Worm (Caenorhabditis elegans): Measurements from ENCODE around the gene K08F9.1.

DNA sequence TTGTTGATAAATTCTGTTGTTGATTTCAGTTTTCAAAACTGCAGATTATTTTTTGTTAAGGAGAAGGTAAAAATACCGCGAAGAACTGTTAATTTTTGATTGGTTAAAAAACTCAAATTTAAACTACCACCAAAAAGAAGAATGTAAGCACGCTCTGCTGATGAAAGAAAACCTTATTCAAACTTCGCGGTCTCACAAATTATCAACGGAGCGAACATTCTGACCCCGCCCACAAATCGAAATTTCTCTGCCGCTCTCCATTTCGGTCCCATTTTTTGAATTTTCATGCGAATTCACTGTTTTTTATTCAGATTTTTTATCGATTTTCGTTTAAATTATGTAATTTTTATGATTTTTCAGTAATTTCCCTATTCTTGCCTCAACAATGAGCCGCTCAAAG lies 46.4 kb upstream of the K08F9.1 start, which contains the start of gene cyn-3:
- TF ChIP-seq dao-5 (tag; optimal IDR thresholded peaks at IDR 0.05) (no peak), him-1 (tag; optimal IDR thresholded peaks at IDR 0.05) (no peak), W03F9.2 (tag; optimal IDR thresholded peaks at IDR 0.05) (peak; percentile 92)
